Worm (Caenorhabditis elegans): ENCODE data around the gene R01H2.1.

The R01H2.1 gene

DNA sequence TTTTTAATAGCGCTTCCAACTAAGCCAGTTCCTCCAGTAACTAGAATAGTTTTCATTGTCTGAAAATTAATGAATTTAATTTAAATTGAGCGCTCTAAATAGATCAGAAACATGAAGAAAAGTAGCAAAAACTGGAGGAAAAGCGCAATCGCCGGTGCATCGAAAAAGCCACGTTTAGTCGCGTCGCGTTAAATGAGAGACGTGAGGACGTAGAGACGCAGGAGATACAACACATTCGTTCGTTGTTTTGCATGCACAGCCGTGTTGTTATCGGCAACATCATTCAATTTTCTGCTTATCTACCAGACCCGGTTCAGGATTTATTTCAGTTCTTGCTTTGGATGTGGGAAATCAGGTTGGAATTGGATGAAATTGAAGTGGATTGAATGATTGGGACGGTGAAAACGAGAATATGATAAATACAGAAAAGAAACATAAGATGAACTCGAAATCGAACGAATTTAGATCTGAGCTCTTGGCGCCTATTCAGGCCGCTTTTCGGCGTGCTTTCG, 4.8 kb downstream of the R01H2.1 start, which contains the start of gene ger-1:
Gene ger-1, minus strand, starts transcription at position 93 of the 512 bp plus-strand sequence.
- TF ChIP-seq unc-62 (GFP tag; optimal IDR thresholded peaks at IDR 0.05): no peak

- TF ChIP-seq unc-62 (GFP tag; optimal IDR thresholded peaks at IDR 0.05): no peak
These were observed 5.9 kb downstream of the R01H2.1 start, which contains the start of the genes ubc-18 and R01H2.8 for ce11 chrIII:7068520-7069113. Gene ubc-18, minus strand, starts transcription at chrIII:7068570. Gene R01H2.8, plus strand, starts transcription at chrIII:7069063.

ce11 chrIII:7069981-7070380, 7.3 kb downstream of the R01H2.1 start, which contains the start of gene tmem-17:
Gene tmem-17, plus strand, starts transcription at chrIII:7070281.
- no peak for TF ChIP-seq unc-62 (GFP tag; optimal IDR thresholded peaks at IDR 0.05)

DNA sequence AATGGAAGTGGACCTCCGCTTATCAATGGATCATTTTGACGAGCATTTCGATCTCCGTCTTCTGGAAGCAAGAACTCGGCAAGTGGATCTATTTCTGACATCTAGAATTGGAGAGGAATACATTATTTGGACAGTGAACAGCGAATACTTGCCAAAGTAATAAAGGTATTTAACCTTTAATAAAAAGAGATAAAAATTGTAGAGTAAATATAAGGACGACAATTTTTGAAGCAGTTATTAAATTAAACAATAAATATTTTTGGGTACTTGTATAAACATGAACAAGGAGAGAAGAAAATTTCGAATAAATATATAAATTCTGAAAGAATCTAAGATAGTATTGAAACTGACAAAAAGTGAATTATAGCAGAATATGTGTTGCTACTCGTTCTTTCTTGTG, 9.8 kb downstream of the R01H2.1 start, which contains the start of gene lin-37:
Gene lin-37, minus strand, starts transcription at position 101 of the 400 bp plus-strand sequence.
- no peak for TF ChIP-seq unc-62 (GFP tag; optimal IDR thresholded peaks at IDR 0.05)

ce11 chrIII:7073801-7074386, 11.2 kb downstream of the R01H2.1 start, which contains the start of gene ZK418.5:
Gene ZK418.5, minus strand, starts transcription at chrIII:7073851.
- TF ChIP-seq unc-62 (GFP tag; optimal IDR thresholded peaks at IDR 0.05): no peak

- TF ChIP-seq unc-62 (GFP tag; optimal IDR thresholded peaks at IDR 0.05): no peak
These were observed 13.7 kb downstream of the R01H2.1 start, which contains the start of gene ZK418.13 for ce11 chrIII:7076386-7076785. Gene ZK418.13, minus strand, starts transcription at chrIII:7076486.

ce11 chrIII:7078737-7079136, 16.1 kb downstream of the R01H2.1 start, which contains the start of gene ZK418.6:
Gene ZK418.6, minus strand, starts transcription at chrIII:7078837.
- TF ChIP-seq unc-62 (GFP tag; optimal IDR thresholded peaks at IDR 0.05): no peak

DNA sequence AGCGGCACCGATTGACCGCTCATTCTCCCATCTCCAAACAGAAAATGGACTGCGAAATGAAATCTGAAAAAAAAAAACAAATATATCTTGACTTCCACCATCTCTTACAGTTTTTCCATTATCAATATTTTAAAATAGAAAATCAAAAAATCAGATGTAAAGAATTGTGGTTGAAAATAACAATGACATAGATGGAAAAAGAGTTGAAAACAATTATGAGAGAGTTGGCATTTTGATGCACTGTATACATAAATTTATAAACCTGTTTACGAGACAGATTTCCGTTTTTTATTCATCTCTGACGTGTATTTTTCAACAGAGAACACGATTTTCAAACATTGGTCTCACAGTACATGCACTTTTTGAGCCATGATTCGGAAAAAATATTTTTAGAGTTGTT, 18.0 kb downstream of the R01H2.1 start, which contains the start of gene ZK418.7:
Gene ZK418.7, minus strand, starts transcription at position 101 of the 400 bp plus-strand sequence.
- TF ChIP-seq unc-62 (GFP tag; optimal IDR thresholded peaks at IDR 0.05): no peak

DNA sequence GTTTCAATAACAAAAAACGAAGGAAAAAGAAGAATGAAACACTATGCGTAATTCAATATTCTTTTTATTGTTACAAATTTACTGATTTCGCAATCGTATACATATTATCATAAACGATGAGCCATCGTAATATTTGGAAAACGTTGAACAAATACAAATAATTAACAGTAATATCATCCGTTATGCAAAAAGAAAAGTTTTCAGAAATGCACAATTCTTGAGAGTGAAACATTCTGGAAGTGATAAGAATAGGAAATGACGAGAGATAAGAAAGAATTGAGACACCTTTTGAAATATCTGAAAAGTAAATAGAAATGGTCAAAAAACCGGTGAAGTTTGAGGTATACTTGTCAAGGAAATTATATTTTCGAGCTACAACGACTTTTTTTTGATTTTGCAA, 18.8 kb downstream of the R01H2.1 start:
- no peak for TF ChIP-seq unc-62 (GFP tag; optimal IDR thresholded peaks at IDR 0.05)

DNA sequence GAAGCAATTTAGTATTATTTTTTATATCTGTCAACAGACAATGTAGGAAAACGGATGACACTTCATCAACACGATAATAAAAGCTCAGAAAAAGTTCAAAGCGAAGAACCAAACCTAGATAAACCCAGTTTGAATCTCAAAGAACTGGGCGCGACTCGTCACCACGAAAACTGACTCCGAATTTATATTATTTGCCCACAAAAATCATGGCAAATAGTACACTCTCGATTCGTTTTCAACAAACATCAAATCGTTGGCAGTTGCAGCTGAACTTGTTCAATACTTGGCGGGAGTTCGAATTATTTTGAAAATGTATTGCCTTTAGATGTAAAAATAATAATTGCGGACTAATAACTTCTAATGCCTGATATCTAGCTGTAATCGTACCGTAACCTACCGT, 20.4 kb downstream of the R01H2.1 start:
- no peak for TF ChIP-seq unc-62 (GFP tag; optimal IDR thresholded peaks at IDR 0.05)

ce11 chrIII:7084908-7085307, 22.2 kb downstream of the R01H2.1 start, which contains the start of gene tofu-7:
Gene tofu-7, minus strand, starts transcription at chrIII:7085018.
- TF ChIP-seq unc-62 (GFP tag; optimal IDR thresholded peaks at IDR 0.05): no peak

DNA sequence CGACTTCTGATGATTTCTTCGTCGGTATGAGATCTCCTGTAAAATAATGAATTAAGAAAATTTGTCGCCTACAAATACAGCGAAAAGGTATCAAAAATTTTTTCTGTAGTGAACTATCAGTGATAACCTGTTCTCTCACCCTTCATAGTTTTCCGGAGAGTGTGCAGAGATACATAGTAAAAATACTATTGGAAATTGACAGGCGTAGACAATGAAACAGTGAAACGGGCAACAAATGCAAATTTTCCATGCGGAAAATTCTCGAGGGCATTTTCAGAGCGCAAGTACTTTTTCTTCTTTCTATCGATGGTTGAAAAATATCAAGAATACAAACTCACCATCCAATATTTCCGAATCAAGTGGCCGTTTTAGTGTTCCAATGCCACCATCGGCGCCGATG, 24.5 kb downstream of the R01H2.1 start:
- TF ChIP-seq unc-62 (GFP tag; optimal IDR thresholded peaks at IDR 0.05): no peak

- no peak for TF ChIP-seq unc-62 (GFP tag; optimal IDR thresholded peaks at IDR 0.05)
These were observed 25.1 kb downstream of the R01H2.1 start, which contains the start of gene fubl-2 for ce11 chrIII:7087691-7088323. Gene fubl-2, minus strand, starts transcription at chrIII:7087741.

- no peak for TF ChIP-seq unc-62 (GFP tag; optimal IDR thresholded peaks at IDR 0.05)
These were observed 27.9 kb downstream of the R01H2.1 start, which contains the start of gene ZK418.10 for ce11 chrIII:7090545-7090944. Gene ZK418.10, minus strand, starts transcription at chrIII:7090692.

- no peak for TF ChIP-seq unc-62 (GFP tag; optimal IDR thresholded peaks at IDR 0.05)
These were observed 28.4 kb downstream of the R01H2.1 start, which contains the start of gene ZK418.2 for ce11 chrIII:7091042-7091441. Gene ZK418.2, plus strand, starts transcription at chrIII:7091342.

ce11 chrIII:7095156-7095555, 32.5 kb downstream of the R01H2.1 start, which contains the start of gene nhr-9:
Gene nhr-9, plus strand, starts transcription at chrIII:7095462.
- no peak for TF ChIP-seq unc-62 (GFP tag; optimal IDR thresholded peaks at IDR 0.05)
